Worm (Caenorhabditis elegans) whole organism, L3 larva: ENCODE results near the gene Y46B2A.3.

Experiments used
- ama-1 ChIP-seq: fragments of 150-350 bp; optimal IDR thresholded peaks from 2 replicates; lab custom pipeline; 2018
- daf-12 ChIP-seq: fragments of 150-350 bp; optimal IDR thresholded peaks from 2 replicates; lab custom pipeline; 2014; ENCODE audit warnings: missing biosample characterization, missing genetic modification reagents, missing genetic modification characterization
- egl-27 ChIP-seq: sonication (generic microtip); optimal IDR thresholded peaks from 4 replicates; lab custom pipeline; 2017; ENCODE audit warnings: missing biosample characterization, missing genetic modification reagents, missing genetic modification characterization
- elt-1 ChIP-seq: fragments of 150-350 bp; optimal IDR thresholded peaks from 2 replicates; lab custom pipeline; 2014; ENCODE audit warnings: missing biosample characterization, missing genetic modification characterization
- fos-1 ChIP-seq: fragments of 150-350 bp; optimal IDR thresholded peaks from 2 replicates; lab custom pipeline; 2014; ENCODE audit warnings: missing biosample characterization, missing genetic modification characterization
- jun-1 ChIP-seq: fragments of 150-350 bp; optimal IDR thresholded peaks from 2 replicates; lab custom pipeline; 2014; ENCODE audit warnings: missing biosample characterization, missing genetic modification reagents, missing genetic modification characterization
- lin-15B ChIP-seq: fragments of 150-350 bp; optimal IDR thresholded peaks from 2 replicates; lab custom pipeline; 2014; ENCODE audit warnings: missing biosample characterization, missing genetic modification characterization
- nhr-11 ChIP-seq: fragments of 150-350 bp; optimal IDR thresholded peaks from 2 replicates; lab custom pipeline; 2014; ENCODE audit warnings: missing biosample characterization, missing genetic modification characterization
- nhr-12 ChIP-seq: fragments of 150-350 bp; optimal IDR thresholded peaks from 2 replicates; lab custom pipeline; 2014; ENCODE audit warnings: missing biosample characterization, missing genetic modification characterization
- nhr-77 ChIP-seq: fragments of 150-350 bp; optimal IDR thresholded peaks from 2 replicates; lab custom pipeline; 2014; ENCODE audit warnings: missing biosample characterization, missing genetic modification characterization
- pha-4 ChIP-seq: fragments of 150-350 bp; optimal IDR thresholded peaks from 2 replicates; lab custom pipeline; 2014; ENCODE audit warnings: missing biosample characterization, missing genetic modification reagents, missing genetic modification characterization
- snpc-4 ChIP-seq: fragments of 150-350 bp; optimal IDR thresholded peaks from 2 replicates; lab custom pipeline; 2014; ENCODE audit warnings: missing biosample characterization, missing genetic modification characterization
- unc-39 ChIP-seq: sonication (generic microtip); optimal IDR thresholded peaks from 4 replicates; lab custom pipeline; 2017; ENCODE audit warnings: missing biosample characterization, missing genetic modification characterization

DNA sequence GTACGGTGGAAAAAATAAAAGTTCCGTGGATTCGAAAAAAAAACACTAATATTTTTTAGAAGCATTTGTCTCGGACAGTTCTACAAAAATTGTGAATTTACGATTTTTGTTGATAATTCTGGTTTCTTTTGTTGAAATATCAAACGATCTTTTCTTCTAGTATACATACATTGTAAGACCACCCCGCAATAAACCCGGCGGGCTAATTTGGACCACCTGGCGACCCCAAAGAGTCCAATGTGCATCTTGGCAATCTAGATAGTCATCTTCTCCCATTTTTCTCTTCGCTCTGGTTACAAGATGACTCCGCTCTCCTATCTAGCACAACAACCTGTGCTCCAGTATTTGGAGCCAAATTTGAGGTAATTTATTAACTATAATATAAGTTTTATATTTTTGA is 49.1 kb upstream of the Y46B2A.3 start, which contains the start of gene fbxc-29:
- TF ChIP-seq ama-1 (lab: Kevin White, UChicago) (no peak), elt-1 (tag; lab: Kevin White, UChicago) (no peak), daf-12 (tag; lab: Kevin White, UChicago) (no peak), fos-1 (tag; lab: Kevin White, UChicago) (no peak), pha-4 (tag; lab: Kevin White, UChicago) (no peak), nhr-77 (tag; lab: Kevin White, UChicago) (no peak), lin-15B (no peak), jun-1 (no peak), snpc-4 (tag; lab: Kevin White, UChicago) (no peak), egl-27 (tag; lab: Kevin White, UChicago) (no peak), unc-39 (no peak), nhr-12 (tag; lab: Kevin White, UChicago) (no peak), nhr-11 (tag; lab: Kevin White, UChicago) (no peak)
